Fruit fly (Drosophila melanogaster): ENCODE results near the gene CG13784.
A peak's percentile ranks its signal among the peaks of the same experiment; 100 is the strongest.

The CG13784 gene

DNA sequence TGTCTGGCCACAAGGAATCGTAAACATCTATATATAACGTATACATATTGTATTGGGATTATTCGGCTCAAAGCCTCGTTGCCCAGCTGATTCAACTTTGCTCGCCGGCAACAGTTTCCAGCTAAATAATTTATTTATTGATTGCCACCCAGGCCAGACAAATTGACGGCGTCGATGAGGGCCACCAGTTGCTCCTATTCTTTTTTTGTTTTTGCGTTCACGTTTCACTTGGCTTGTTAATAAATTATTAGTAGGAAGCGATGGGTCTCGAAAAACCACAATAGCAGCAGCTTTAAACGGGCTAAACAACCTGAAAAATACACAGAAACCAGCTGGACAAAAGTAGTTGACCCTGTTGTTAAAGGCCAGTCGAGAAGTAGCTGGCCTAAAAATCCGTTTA is 2.8 kb downstream of the CG13784 start (continued):
- TF ChIP-seq CG32767 (GFP tag; IDR thresholded peaks at IDR 0.05), result no peak
- peak; percentile 42 for TF ChIP-seq CG10543 (GFP tag; optimal IDR thresholded peaks at IDR 0.05)
- peak; percentile 15 for TF ChIP-seq CG17568 (GFP tag; optimal IDR thresholded peaks at IDR 0.05)
- peak; percentile 46 for TF ChIP-seq CG18599 (GFP tag; optimal IDR thresholded peaks at IDR 0.05)
- no peak for TF ChIP-seq otp (GFP tag; IDR thresholded peaks at IDR 0.05)
- TF ChIP-seq cwo (GFP tag; optimal IDR thresholded peaks at IDR 0.05), result peak; percentile 25
- TF ChIP-seq fd3F (GFP tag; optimal IDR thresholded peaks at IDR 0.05), result no peak
- peak; percentile 31 for TF ChIP-seq mirr (GFP tag; optimal IDR thresholded peaks at IDR 0.05)
- no peak for TF ChIP-seq cas (GFP tag; IDR thresholded peaks at IDR 0.05)
- peak; percentile 5 for TF ChIP-seq odd (GFP tag; optimal IDR thresholded peaks at IDR 0.05)

- TF ChIP-seq exex (tag; optimal IDR thresholded peaks at IDR 0.05), result peak; percentile 90
- TF ChIP-seq CG10147 (GFP tag; optimal IDR thresholded peaks at IDR 0.05), result no peak
- TF ChIP-seq pan (optimal IDR thresholded peaks at IDR 0.05), result no peak
- no peak for TF ChIP-seq pan (GFP tag; optimal IDR thresholded peaks at IDR 0.05 in 1 of 2, IDR thresholded peaks at IDR 0.05 in 1 of 2)
- peak; percentile 3 for TF ChIP-seq CG15514 (GFP tag; optimal IDR thresholded peaks at IDR 0.05)
- TF ChIP-seq run (tag; optimal IDR thresholded peaks at IDR 0.05), result peak; percentile 4
- TF ChIP-seq sug (tag; optimal IDR thresholded peaks at IDR 0.05), result peak; percentile 22
- peak; percentile 4 for TF ChIP-seq CG1233 (GFP tag; optimal IDR thresholded peaks at IDR 0.05)
- peak; percentile 26 for TF ChIP-seq sens (GFP tag)
- TF ChIP-seq sd (tag; optimal IDR thresholded peaks at IDR 0.05), result peak; percentile 10
- TF ChIP-seq vfl (GFP tag; optimal IDR thresholded peaks at IDR 0.05), result no peak
- no peak for TF ChIP-seq Fer3 (tag; optimal IDR thresholded peaks at IDR 0.05)
- peak; percentile 4 for TF ChIP-seq grn (GFP tag; optimal IDR thresholded peaks at IDR 0.05)
- TF ChIP-seq GATAe (GFP tag; conservative IDR thresholded peaks at IDR 0.05), result peak; percentile 50; the same call in 1 of the 2 replicates
- peak; percentile 77 for TF ChIP-seq mirr (GFP tag; optimal IDR thresholded peaks at IDR 0.05)
- TF ChIP-seq CG7839 (tag; optimal IDR thresholded peaks at IDR 0.05), result no peak
- TF ChIP-seq MTF-1 (GFP tag; optimal IDR thresholded peaks at IDR 0.05; ENCODE audit: borderline replicate concordance), result no peak
- peak; percentile 1 for TF ChIP-seq Med (GFP tag)
Measured at dm6 chr2L:7216272-7216671, 3.6 kb downstream of the CG13784 start.

DNA sequence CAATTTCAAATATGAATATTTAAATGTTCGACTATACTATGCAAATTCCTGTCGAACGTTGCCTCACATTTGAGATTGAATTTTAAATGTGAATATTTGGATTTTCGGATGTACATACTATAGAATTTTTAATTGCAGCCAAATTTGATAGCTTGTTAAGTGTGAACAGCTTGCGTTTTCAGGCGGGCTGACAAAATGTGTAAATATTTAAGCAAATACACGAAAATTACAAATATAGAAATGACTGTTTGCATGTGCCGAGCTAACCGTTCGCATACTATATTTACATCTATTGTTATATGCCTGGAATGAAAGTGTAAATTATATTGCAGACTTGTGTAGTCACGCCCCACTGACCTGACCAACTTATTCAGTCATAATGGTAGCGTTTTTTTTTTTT is 4.2 kb downstream of the CG13784 start:
- TF ChIP-seq CG6813 (GFP tag; optimal IDR thresholded peaks at IDR 0.05) (peak; percentile 15), Spps (tag; optimal IDR thresholded peaks at IDR 0.05) (no peak), CG15514 (GFP tag; optimal IDR thresholded peaks at IDR 0.05) (peak; percentile 23), CG1647 (GFP tag; optimal IDR thresholded peaks at IDR 0.05) (no peak), CG9727 (GFP tag; optimal IDR thresholded peaks at IDR 0.05) (no peak), CG17829 (tag; optimal IDR thresholded peaks at IDR 0.05) (no peak), CG11723 (GFP tag; optimal IDR thresholded peaks at IDR 0.05) (no peak), CG14860 (GFP tag; IDR thresholded peaks at IDR 0.05; ENCODE audit: partially characterized antibody) (no peak), MTF-1 (GFP tag; optimal IDR thresholded peaks at IDR 0.05; ENCODE audit: borderline replicate concordance) (peak; percentile 13), D (optimal IDR thresholded peaks at IDR 0.05) (no peak), D (GFP tag; optimal IDR thresholded peaks at IDR 0.05) (no peak), fd3F (GFP tag; optimal IDR thresholded peaks at IDR 0.05) (peak; percentile 24), amos (GFP tag; IDR thresholded peaks at IDR 0.05; ENCODE audit: partially characterized antibody) (no peak), CG18599 (GFP tag; optimal IDR thresholded peaks at IDR 0.05) (peak; percentile 35), wek (GFP tag; optimal IDR thresholded peaks at IDR 0.05) (peak; percentile 47), BtbVII (GFP tag; optimal IDR thresholded peaks at IDR 0.05) (peak; percentile 30), CG6791 (GFP tag; IDR thresholded peaks at IDR 0.05; ENCODE audit: partially characterized antibody) (no peak), Dek (tag; optimal IDR thresholded peaks at IDR 0.05) (no peak), tin (GFP tag; optimal IDR thresholded peaks at IDR 0.05) (no peak), CG18619 (GFP tag; optimal IDR thresholded peaks at IDR 0.05) (peak; percentile 22), CG18764 (GFP tag; optimal IDR thresholded peaks at IDR 0.05) (no peak), Blimp-1 (GFP tag; optimal IDR thresholded peaks at IDR 0.05) (peak; percentile 9), zfh2 (GFP tag; optimal IDR thresholded peaks at IDR 0.05) (no peak), Ptx1 (GFP tag; IDR thresholded peaks at IDR 0.05) (no peak), fd64A (GFP tag; optimal IDR thresholded peaks at IDR 0.05) (peak; percentile 24)

All from whole organism, embryonic.